Fruit fly (Drosophila melanogaster) whole organism, embryonic: ENCODE measurements around the gene Eig71Ec.
A peak's percentile ranks its signal among the peaks of the same experiment; 100 is the strongest.

Experiments used
- Aef1 ChIP-seq: fragments of 200-800 bp; sonication (Bioruptor generic); IDR thresholded peaks from 3 replicates; pipeline ENCODE4 v1.3.6; 2022; ENCODE audit warnings: missing biosample characterization, missing genetic modification characterization
- CG10274 ChIP-seq: fragments of 200-800 bp; sonication (Bioruptor generic); optimal IDR thresholded peaks from 3 replicates; lab custom pipeline; 2017; ENCODE audit warnings: missing biosample characterization, mild to moderate bottlenecking, missing genetic modification characterization
- CG10959 ChIP-seq: fragments of 200-800 bp; sonication (Bioruptor generic); IDR thresholded peaks from 2 replicates; pipeline ENCODE4 v1.3.6; 2022; ENCODE audit warnings: missing biosample characterization, missing genetic modification characterization
- CG12659 ChIP-seq: fragments of 200-800 bp; sonication (Bioruptor generic); optimal IDR thresholded peaks from 3 replicates; lab custom pipeline; 2017; ENCODE audit warnings: mild to moderate bottlenecking, missing biosample characterization, missing genetic modification reagents, missing genetic modification characterization
- CG15073 ChIP-seq: fragments of 200-800 bp; sonication (Bioruptor generic); optimal IDR thresholded peaks from 2 replicates; lab custom pipeline; 2016; ENCODE audit warnings: missing biosample characterization, missing genetic modification characterization
- CG16863 ChIP-seq: fragments of 200-800 bp; sonication (Bioruptor generic); optimal IDR thresholded peaks from 3 replicates; lab custom pipeline; 2016; ENCODE audit warnings: missing biosample characterization, missing genetic modification characterization
- CG18599 ChIP-seq: fragments of 200-800 bp; sonication (Bioruptor generic); optimal IDR thresholded peaks from 3 replicates; lab custom pipeline; 2017; ENCODE audit warnings: missing biosample characterization, missing genetic modification characterization, mild to moderate bottlenecking, moderate library complexity, missing genetic modification reagents
- CG33557 ChIP-seq: fragments of 200-800 bp; sonication (Bioruptor generic); optimal IDR thresholded peaks from 2 replicates; lab custom pipeline; 2019; ENCODE audit warnings: missing biosample characterization, mild to moderate bottlenecking, missing genetic modification characterization, moderate library complexity
- CG3847 ChIP-seq: fragments of 200-800 bp; sonication (Bioruptor generic); IDR thresholded peaks from 2 replicates; pipeline ENCODE4 v1.3.6; 2022; ENCODE audit warnings: missing biosample characterization, missing genetic modification characterization
- CG4360 ChIP-seq: fragments of 200-800 bp; sonication (Bioruptor generic); IDR thresholded peaks from 2 replicates; pipeline ENCODE4 v1.3.6; 2022; ENCODE audit warnings: missing biosample characterization, missing genetic modification characterization
- CG6765 ChIP-seq: fragments of 200-800 bp; sonication (Bioruptor generic); optimal IDR thresholded peaks from 3 replicates; lab custom pipeline; 2017; ENCODE audit warnings: missing biosample characterization, mild to moderate bottlenecking, missing genetic modification characterization
- CG7928 ChIP-seq: fragments of 200-800 bp; sonication (Bioruptor generic); optimal IDR thresholded peaks from 2 replicates; lab custom pipeline; 2017; ENCODE audit warnings: missing biosample characterization, mild to moderate bottlenecking, missing genetic modification characterization
- CG9437 ChIP-seq: fragments of 200-800 bp; sonication (Bioruptor generic); optimal IDR thresholded peaks from 2 replicates; lab custom pipeline; 2018; ENCODE audit warnings: missing biosample characterization, mild to moderate bottlenecking, missing genetic modification characterization
- CG9797 ChIP-seq: fragments of 200-800 bp; sonication (Bioruptor generic); optimal IDR thresholded peaks from 3 replicates; lab custom pipeline; 2018; ENCODE audit warnings: missing biosample characterization, mild to moderate bottlenecking, missing genetic modification characterization
- D19B ChIP-seq: fragments of 200-800 bp; sonication (Bioruptor generic); optimal IDR thresholded peaks from 2 replicates; lab custom pipeline; 2017; ENCODE audit warnings: missing biosample characterization, mild to moderate bottlenecking, missing genetic modification characterization
- Dll ChIP-seq: fragments of 200-800 bp; sonication (Bioruptor generic); IDR thresholded peaks from 4 replicates; pipeline ENCODE4 v1.3.6; 2022; ENCODE audit warnings: missing biosample characterization, missing genetic modification characterization; ENCODE audit not compliant: partially characterized antibody
- Dref ChIP-seq: fragments of 200-800 bp; sonication (Bioruptor generic); IDR thresholded peaks from 2 replicates; pipeline ENCODE4 v1.3.6; 2022; ENCODE audit warnings: missing biosample characterization, missing genetic modification characterization
- E2f1 ChIP-seq: fragments of 200-800 bp; sonication (Bioruptor generic); IDR thresholded peaks from 2 replicates; pipeline ENCODE4 v1.3.6; 2022; ENCODE audit warnings: missing biosample characterization, missing genetic modification characterization
- HHEX ChIP-seq: fragments of 200-800 bp; sonication (Bioruptor generic); optimal IDR thresholded peaks from 3 replicates; lab custom pipeline; 2017; ENCODE audit warnings: missing biosample characterization, mild to moderate bottlenecking, missing genetic modification characterization, missing genetic modification reagents
- Hey ChIP-seq: fragments of 200-800 bp; sonication (Bioruptor generic); optimal IDR thresholded peaks from 3 replicates; lab custom pipeline; 2018; ENCODE audit warnings: missing biosample characterization, mild to moderate bottlenecking, missing genetic modification characterization
- HmgZ ChIP-seq: fragments of 200-800 bp; sonication (Bioruptor generic); optimal IDR thresholded peaks from 2 replicates; lab custom pipeline; 2018; ENCODE audit warnings: missing biosample characterization, mild to moderate bottlenecking, missing genetic modification characterization
- Ravus ChIP-seq: fragments of 200-800 bp; sonication (Bioruptor generic); IDR thresholded peaks from 2 replicates; pipeline ENCODE4 v1.3.6; 2022; ENCODE audit warnings: missing biosample characterization, missing genetic modification characterization
- Sin3A ChIP-seq: fragments of >200 bp; optimal IDR thresholded peaks from 2 replicates; lab custom pipeline; 2018
- Xrp1 ChIP-seq: fragments of 200-800 bp; sonication (Bioruptor generic); IDR thresholded peaks from 2 replicates; pipeline ENCODE4 v1.3.6; 2022; ENCODE audit warnings: missing biosample characterization, missing genetic modification characterization
- ac ChIP-seq: fragments of 200-800 bp; sonication (Bioruptor generic); optimal IDR thresholded peaks from 3 replicates; lab custom pipeline; 2017; ENCODE audit warnings: missing biosample characterization, mild to moderate bottlenecking, missing genetic modification characterization
- chn ChIP-seq: fragments of 200-800 bp; sonication (Bioruptor generic); optimal IDR thresholded peaks from 2 replicates; lab custom pipeline; 2016; ENCODE audit warnings: missing biosample characterization, missing genetic modification characterization
- crp ChIP-seq, 2 experiments: fragments of 200-800 bp; sonication (Bioruptor generic); optimal IDR thresholded peaks; 2 replicates in 1 of 2; 3 replicates in 1 of 2; lab custom pipeline; 2017; ENCODE audit warnings: missing biosample characterization in 2 of 2, missing genetic modification characterization in 2 of 2, mild to moderate bottlenecking in 1 of 2, moderate library complexity in 1 of 2
- dm ChIP-seq: fragments of 200-800 bp; sonication (Bioruptor generic); optimal IDR thresholded peaks from 3 replicates; lab custom pipeline; 2016; ENCODE audit warnings: missing biosample characterization, missing genetic modification characterization
- fd102C ChIP-seq: fragments of 200-800 bp; sonication (Bioruptor generic); optimal IDR thresholded peaks from 2 replicates; lab custom pipeline; 2018; ENCODE audit warnings: missing biosample characterization, mild to moderate bottlenecking, missing genetic modification characterization, moderate library complexity
- ftz-f1 ChIP-seq: fragments of 200-800 bp; sonication (Bioruptor generic); optimal IDR thresholded peaks from 2 replicates; lab custom pipeline; 2016; ENCODE audit warnings: missing biosample characterization, missing genetic modification characterization
- fu2 ChIP-seq: fragments of 200-800 bp; sonication (Bioruptor generic); optimal IDR thresholded peaks from 2 replicates; lab custom pipeline; 2016; ENCODE audit warnings: missing biosample characterization, missing genetic modification characterization
- gcm ChIP-seq: fragments of 200-800 bp; sonication (Bioruptor generic); optimal IDR thresholded peaks from 2 replicates; lab custom pipeline; 2019; ENCODE audit warnings: missing biosample characterization, mild to moderate bottlenecking, missing genetic modification characterization, moderate library complexity
- gcm2 ChIP-seq: fragments of 200-800 bp; sonication (Bioruptor generic); optimal IDR thresholded peaks from 2 replicates; lab custom pipeline; 2016; ENCODE audit warnings: missing biosample characterization, missing genetic modification characterization
- knrl ChIP-seq: fragments of 200-800 bp; sonication (Bioruptor generic); IDR thresholded peaks from 3 replicates; pipeline ENCODE4 v1.3.6; 2022; ENCODE audit warnings: missing biosample characterization, missing genetic modification characterization; ENCODE audit not compliant: partially characterized antibody
- lmd ChIP-seq: fragments of 200-800 bp; sonication (Bioruptor generic); IDR thresholded peaks from 2 replicates; pipeline ENCODE4 v1.3.6; 2022; ENCODE audit warnings: missing biosample characterization, missing genetic modification characterization
- mld ChIP-seq: fragments of 200-800 bp; sonication (Bioruptor generic); IDR thresholded peaks from 3 replicates; pipeline ENCODE4 v1.3.6; 2022; ENCODE audit warnings: missing biosample characterization, missing genetic modification characterization; ENCODE audit not compliant: partially characterized antibody
- onecut ChIP-seq: fragments of 200-800 bp; sonication (Bioruptor generic); IDR thresholded peaks from 2 replicates; pipeline ENCODE4 v1.3.6; 2022; ENCODE audit warnings: missing biosample characterization, missing genetic modification characterization
- pho ChIP-seq: fragments of 200-800 bp; sonication (Bioruptor generic); optimal IDR thresholded peaks from 2 replicates; lab custom pipeline; 2016; ENCODE audit warnings: missing biosample characterization, missing genetic modification characterization
- pita ChIP-seq: fragments of 200-800 bp; sonication (Bioruptor generic); optimal IDR thresholded peaks from 2 replicates; lab custom pipeline; 2017; ENCODE audit warnings: missing biosample characterization, mild to moderate bottlenecking, missing genetic modification characterization
- pum ChIP-seq: fragments of 200-800 bp; sonication (Bioruptor generic); optimal IDR thresholded peaks from 2 replicates; lab custom pipeline; 2016; ENCODE audit warnings: missing biosample characterization, missing genetic modification characterization
- row ChIP-seq: fragments of 200-800 bp; sonication (Bioruptor generic); IDR thresholded peaks from 3 replicates; pipeline ENCODE4 v1.3.6; 2022; ENCODE audit warnings: missing biosample characterization, missing genetic modification characterization
- sens ChIP-seq: fragments of 200-800 bp; sonication (Bioruptor generic); peaks from one replicate; lab custom pipeline; 2016; ENCODE audit warnings: missing biosample characterization, missing genetic modification characterization
- usp ChIP-seq: fragments of >200 bp; optimal IDR thresholded peaks from 2 replicates; lab custom pipeline; 2017; ENCODE audit warnings: missing biosample characterization, missing genetic modification characterization
- wor ChIP-seq: fragments of 200-800 bp; sonication (Bioruptor generic); IDR thresholded peaks from 2 replicates; pipeline ENCODE4 v1.3.6; 2022; ENCODE audit warnings: missing biosample characterization, missing genetic modification characterization
- z ChIP-seq: fragments of 200-800 bp; sonication (Bioruptor generic); IDR thresholded peaks from 3 replicates; pipeline ENCODE4 v1.3.6; 2022; ENCODE audit warnings: missing biosample characterization, missing genetic modification characterization

Eig71Ec gene

DNA sequence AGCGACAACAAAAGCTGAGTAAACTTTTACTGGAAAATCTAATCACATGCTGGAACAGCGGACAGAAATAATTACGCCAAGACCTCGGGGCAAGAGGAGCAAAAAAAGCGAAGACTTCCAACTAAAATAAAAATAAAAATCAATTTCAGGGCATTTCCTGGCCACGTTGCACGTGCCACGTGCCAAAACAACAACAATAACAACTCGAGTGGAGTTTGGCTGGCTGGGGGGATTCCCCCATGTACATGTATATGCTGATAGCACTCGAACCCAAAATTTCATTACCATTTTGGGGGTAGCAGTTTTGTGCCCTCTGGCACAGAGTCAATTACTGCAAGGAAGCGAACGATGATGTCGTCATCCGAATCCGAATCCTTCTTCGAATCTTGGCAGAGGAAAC, 10.5 kb upstream of the Eig71Ec start:
- TF ChIP-seq CG6765 (GFP tag; lab: Kevin White, UChicago) (no peak), gcm (GFP tag; lab: Kevin White, UChicago) (no peak), sens (GFP tag; lab: Kevin White, UChicago) (peak; percentile 68), row (GFP tag; lab: Robert Waterston, UW) (no peak), CG16863 (GFP tag; lab: Kevin White, UChicago) (no peak), knrl (no peak), z (GFP tag; lab: Robert Waterston, UW) (peak; percentile 66; the same call in 2 of the 3 replicates), crp (GFP tag; optimal IDR thresholded peaks at IDR 0.05; lab: Kevin White, UChicago) (no peak), mld (GFP tag; lab: Robert Waterston, UW) (0 out of 3 replicates have a peak, but pooled peaks have one; percentile 18), CG4360 (peak; percentile 81), chn (GFP tag; lab: Kevin White, UChicago) (no peak), HHEX (no peak), Hey (tag; lab: Kevin White, UChicago) (peak; percentile 92), pho (no peak), onecut (GFP tag; lab: Robert Waterston, UW) (no peak), CG10959 (GFP tag; lab: Robert Waterston, UW) (no peak), CG33557 (no peak), Dref (GFP tag; lab: Robert Waterston, UW) (no peak), CG18599 (GFP tag; lab: Kevin White, UChicago) (peak; percentile 12), Sin3A (no peak)

DNA sequence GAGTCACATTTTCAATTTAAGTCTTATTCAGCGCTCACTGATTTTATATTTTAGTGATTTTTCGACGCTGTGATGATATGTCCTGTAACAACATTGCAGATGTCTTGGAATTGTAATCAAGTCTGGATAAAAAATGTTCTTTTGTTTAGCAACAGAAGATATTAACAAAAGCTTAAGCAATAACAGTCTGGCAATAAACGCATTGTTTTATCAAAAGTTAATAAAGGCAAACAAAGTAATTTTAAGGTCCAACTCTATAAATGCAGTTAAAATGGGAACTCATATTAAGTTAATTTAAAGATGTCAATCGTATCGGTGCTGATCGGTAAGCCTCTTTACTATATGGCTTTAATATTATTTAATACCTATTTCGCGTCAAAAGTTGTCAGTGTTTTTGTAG, 9.5 kb upstream of the Eig71Ec start, which contains the start of gene CG43082:
CG43082 (plus strand) TSS at position 301 of the 400 bp plus-strand sequence.
- no peak for TF ChIP-seq sens (GFP tag; lab: Kevin White, UChicago)
- TF ChIP-seq pum (GFP tag; lab: Kevin White, UChicago), result no peak
- no peak for TF ChIP-seq lmd (GFP tag; lab: Robert Waterston, UW)
- TF ChIP-seq, all 482 proteins: peak for 0

DNA sequence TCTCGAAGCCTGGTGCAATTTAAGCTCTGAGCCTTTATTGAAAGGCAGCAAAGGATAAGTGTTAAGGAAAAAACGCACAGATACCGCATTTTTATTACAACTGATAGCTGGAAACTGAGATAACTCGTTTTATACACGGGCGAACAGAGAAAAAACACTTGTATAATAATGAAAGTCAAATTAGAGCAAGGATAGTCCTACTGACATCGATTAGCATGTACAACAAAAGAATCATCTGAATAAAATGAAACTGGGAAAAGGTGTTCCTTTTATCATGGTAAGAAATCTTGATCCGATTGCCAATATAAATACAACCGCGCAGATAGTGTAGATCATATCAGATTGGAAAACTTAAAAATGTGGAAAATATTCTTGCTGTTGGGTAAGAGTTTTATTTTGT, 8.9 kb upstream of the Eig71Ec start, which contains the start of the genes Eig71Ej and Eig71Ek:
Eig71Ej (minus strand) TSS at position 101 of the 400 bp plus-strand sequence.
Eig71Ek (plus strand) TSS at position 334 of the 400 bp plus-strand sequence.
- TF ChIP-seq ftz-f1 (GFP tag; lab: Kevin White, UChicago) (no peak), D19B (no peak), usp (GFP tag; lab: Kevin White, UChicago) (no peak), CG3847 (GFP tag; lab: Robert Waterston, UW) (no peak), ac (no peak), HmgZ (tag; lab: Kevin White, UChicago) (no peak)

DNA sequence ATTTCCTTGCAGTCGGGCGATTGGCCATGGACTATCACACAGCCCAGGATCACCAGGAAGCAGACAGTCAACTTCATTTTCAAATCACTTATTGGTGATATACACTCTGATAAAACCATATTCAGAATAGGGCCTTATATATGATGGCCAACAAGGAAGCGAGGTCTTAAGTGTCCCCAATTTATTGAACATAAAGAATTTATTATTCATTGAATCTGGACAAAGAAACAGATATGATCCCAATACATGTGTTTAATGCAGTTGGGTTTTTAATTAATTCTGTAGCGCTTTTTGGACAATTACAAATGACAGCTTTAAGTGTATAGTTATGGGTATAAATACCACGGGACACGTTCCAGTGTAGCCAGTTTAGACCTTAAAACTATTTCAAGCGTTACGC, 7.3 kb upstream of the Eig71Ec start, which contains the start of the genes Eig71Eh and Eig71Ei:
Eig71Eh (minus strand) TSS at position 101 of the 400 bp plus-strand sequence.
Eig71Ei (plus strand) TSS at position 367 of the 400 bp plus-strand sequence.
- peak; percentile 48 for TF ChIP-seq sens (GFP tag; lab: Kevin White, UChicago)
- no peak for TF ChIP-seq CG18599 (GFP tag; lab: Kevin White, UChicago)

DNA sequence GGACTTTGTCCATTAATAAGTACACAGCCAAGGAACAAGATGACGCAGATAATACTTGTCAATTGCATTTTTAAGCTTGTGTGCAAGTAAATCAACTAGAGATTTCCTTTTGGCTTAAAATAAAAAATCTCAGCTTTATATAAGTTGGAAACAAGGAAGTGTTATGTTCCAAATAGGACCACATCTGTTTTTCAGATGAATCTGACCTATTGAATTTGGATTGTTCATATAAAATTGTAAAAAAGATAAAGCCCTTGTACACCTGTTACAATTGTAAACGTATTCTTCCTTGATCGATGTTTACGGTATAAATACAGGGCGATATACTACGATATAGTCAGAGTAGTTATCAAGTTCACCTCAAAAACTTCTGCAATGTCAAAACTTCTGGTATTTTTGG, 5.2 kb upstream of the Eig71Ec start, which contains the start of the genes Eig71Ef and Eig71Eg:
Eig71Ef (minus strand) TSS at position 101 of the 400 bp plus-strand sequence.
Eig71Eg (plus strand) TSS at position 339 of the 400 bp plus-strand sequence.
- TF ChIP-seq crp (GFP tag; optimal IDR thresholded peaks at IDR 0.05; lab: Kevin White, UChicago), result no peak
- no peak for TF ChIP-seq fd102C (GFP tag; lab: Kevin White, UChicago)
- no peak for TF ChIP-seq fu2 (GFP tag; lab: Kevin White, UChicago)
- no peak for TF ChIP-seq Xrp1 (GFP tag; lab: Robert Waterston, UW)
- no peak for TF ChIP-seq dm (GFP tag; lab: Kevin White, UChicago)
- no peak for TF ChIP-seq Dll (GFP tag; lab: Robert Waterston, UW)
- no peak for TF ChIP-seq CG10274
- no peak for TF ChIP-seq E2f1 (GFP tag; lab: Robert Waterston, UW)
- TF ChIP-seq CG7928 (GFP tag; lab: Kevin White, UChicago), result no peak
- no peak for TF ChIP-seq CG9437
- TF ChIP-seq CG15073 (GFP tag; lab: Kevin White, UChicago), result no peak
- no peak for TF ChIP-seq pita (GFP tag; lab: Kevin White, UChicago)
- no peak for TF ChIP-seq Ravus (GFP tag; lab: Robert Waterston, UW)
- TF ChIP-seq gcm2 (GFP tag; lab: Kevin White, UChicago), result no peak
- no peak for TF ChIP-seq CG9797 (GFP tag; lab: Kevin White, UChicago)
- no peak for TF ChIP-seq CG12659 (GFP tag; lab: Kevin White, UChicago)
- no peak for TF ChIP-seq wor (GFP tag; lab: Robert Waterston, UW)
- no peak for TF ChIP-seq Aef1 (GFP tag; lab: Robert Waterston, UW)
